Worm (Caenorhabditis elegans): ENCODE results near the gene srw-33.

DNA sequence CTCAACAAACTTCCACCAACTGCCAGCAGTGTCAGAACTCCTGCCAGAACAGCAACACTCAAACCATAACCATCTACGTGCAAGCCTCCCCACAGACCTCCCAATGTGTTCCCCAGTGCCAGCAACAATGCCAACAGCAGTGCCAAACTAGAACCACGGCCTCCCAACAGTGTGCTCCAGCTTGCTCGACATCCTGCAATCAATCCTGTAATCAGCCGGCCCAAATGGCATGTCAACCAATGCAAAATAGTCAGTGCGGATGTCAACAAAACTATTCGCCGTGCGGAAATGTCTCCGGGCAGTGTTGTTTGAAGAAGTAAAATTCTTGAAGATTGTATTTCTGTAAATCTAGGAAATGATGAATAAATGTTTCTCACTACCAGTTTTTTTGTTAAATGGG is 15.4 kb upstream of the srw-33 start:
- TF ChIP-seq fkh-10 (GFP tag; optimal IDR thresholded peaks at IDR 0.05) = no peak
- TF ChIP-seq ref-2 (tag; optimal IDR thresholded peaks at IDR 0.05) = no peak
- no peak for TF ChIP-seq F13H6.1 (tag; optimal IDR thresholded peaks at IDR 0.05)
- no peak for TF ChIP-seq zip-5 (tag; optimal IDR thresholded peaks at IDR 0.05)
- no peak for TF ChIP-seq K09A11.1 (tag; optimal IDR thresholded peaks at IDR 0.05; ENCODE audit: insufficient read depth)
- no peak for TF ChIP-seq ceh-2 (tag; optimal IDR thresholded peaks at IDR 0.05)
- no peak for TF ChIP-seq ztf-16 (tag; optimal IDR thresholded peaks at IDR 0.05)
- no peak for TF ChIP-seq nhr-11 (tag; optimal IDR thresholded peaks at IDR 0.05)
- no peak for TF ChIP-seq ceh-9 (tag; optimal IDR thresholded peaks at IDR 0.05)
- no peak for TF ChIP-seq ets-4 (tag; optimal IDR thresholded peaks at IDR 0.05)
- TF ChIP-seq ceh-31 (tag; optimal IDR thresholded peaks at IDR 0.05) = no peak
- TF ChIP-seq dve-1 (tag; optimal IDR thresholded peaks at IDR 0.05) = no peak

All from whole organism, late embryonic.